Worm (Caenorhabditis elegans): ENCODE data around the gene B0238.15.

Gene B0238.15

DNA sequence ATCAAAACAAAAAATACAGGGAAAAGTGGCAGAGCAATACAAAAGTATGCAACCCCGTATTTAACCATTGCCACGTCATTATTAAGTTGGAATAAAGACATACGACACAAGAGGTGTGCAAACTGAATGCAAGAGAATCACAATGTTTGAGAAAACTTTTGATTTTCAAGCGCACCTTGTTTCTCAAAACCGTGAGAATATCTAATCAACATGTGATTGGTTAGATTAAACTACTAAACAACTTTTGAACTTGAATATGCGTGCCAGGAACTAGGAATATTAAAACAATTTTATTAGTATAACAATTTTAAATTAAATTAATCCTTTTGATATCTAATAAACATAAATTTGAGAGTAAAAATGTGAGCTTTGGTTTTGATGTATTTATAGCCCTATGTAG is 19.4 kb downstream of the B0238.15 start, which contains the start of gene srt-70:
TSS of gene srt-70 (minus strand) at position 101 of the 400 bp plus-strand sequence.
- TF ChIP-seq unc-62 (GFP tag; optimal IDR thresholded peaks at IDR 0.05): no peak

- no peak for TF ChIP-seq unc-62 (GFP tag; optimal IDR thresholded peaks at IDR 0.05)
Measured at ce11 chrV:5262999-5263398, 23.0 kb downstream of the B0238.15 start, which contains the start of gene cest-30. Gene cest-30, minus strand, starts transcription at chrV:5263099.

DNA sequence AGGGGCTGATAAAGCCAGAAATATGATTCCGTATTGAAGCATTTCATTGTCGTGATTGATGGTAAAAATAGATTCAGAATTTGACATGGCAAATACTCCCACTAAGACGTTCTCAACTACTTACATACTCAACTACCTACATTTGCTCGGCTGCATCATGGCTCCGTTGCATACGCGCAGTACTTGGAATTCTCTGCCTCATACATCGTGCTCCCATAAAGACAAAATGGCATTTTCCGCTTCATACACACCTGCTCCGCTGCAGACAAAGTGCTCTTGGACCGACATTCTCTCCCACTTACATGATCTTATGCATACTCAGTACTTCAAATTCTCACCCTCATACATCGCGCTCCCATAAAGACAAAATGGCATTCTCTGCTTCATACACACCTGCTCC is 25.6 kb downstream of the B0238.15 start, which contains the start of the genes srt-69 and B0238.12:
TSS of gene srt-69 (minus strand) at position 101 of the 400 bp plus-strand sequence.
TSS of gene B0238.12 (plus strand) at position 264 of the 400 bp plus-strand sequence.
- no peak for TF ChIP-seq unc-62 (GFP tag; optimal IDR thresholded peaks at IDR 0.05)

DNA sequence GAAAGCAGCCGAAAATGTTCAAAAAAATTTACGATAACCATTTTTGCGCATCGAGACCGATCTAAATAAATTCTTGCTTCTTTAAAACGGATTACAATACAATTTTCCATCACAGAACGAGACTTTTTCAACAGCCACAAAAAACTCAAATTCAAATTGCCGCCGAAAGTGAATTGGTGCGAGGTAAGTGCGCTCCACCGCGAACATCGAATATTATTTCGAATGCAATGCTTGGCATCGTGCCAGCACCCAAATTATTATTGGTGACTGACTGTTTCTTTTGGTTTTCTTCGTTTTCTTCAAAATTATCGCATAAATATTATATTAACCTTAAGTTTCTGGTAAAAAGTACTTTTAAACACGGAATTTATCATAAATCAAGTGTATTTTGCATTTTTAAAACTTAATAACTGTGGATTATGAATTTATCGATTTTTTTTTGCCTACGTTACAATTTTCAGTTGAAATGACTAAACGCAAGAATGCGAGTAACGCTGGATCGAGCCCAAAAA is 29.1 kb downstream of the B0238.15 start, which contains the start of gene penr-1:
TSS of gene penr-1 (plus strand) at position 462 of the 512 bp plus-strand sequence.
- no peak for TF ChIP-seq unc-62 (GFP tag; optimal IDR thresholded peaks at IDR 0.05)

DNA sequence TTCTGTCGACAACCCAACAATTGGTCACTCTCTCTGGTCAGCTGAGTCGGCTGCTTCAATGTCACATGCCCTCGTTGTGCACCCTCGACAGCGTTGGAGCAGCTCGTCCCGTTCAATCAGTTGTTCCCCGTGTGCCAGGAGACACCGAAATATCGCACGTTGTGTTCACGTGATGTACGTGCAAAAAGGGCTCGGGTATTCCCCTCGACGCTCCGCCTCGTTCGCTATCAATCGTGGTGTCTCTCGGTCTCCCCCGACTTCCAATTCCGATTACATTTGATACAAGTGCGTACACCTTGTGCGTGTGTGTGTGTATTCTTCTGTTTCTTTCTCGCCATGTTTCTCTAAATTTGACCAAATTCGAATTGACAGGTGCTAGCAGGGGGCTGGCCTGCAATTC is 31.5 kb downstream of the B0238.15 start:
- no peak for TF ChIP-seq unc-62 (GFP tag; optimal IDR thresholded peaks at IDR 0.05)

ce11 chrV:5272034-5272433 is 32.0 kb downstream of the B0238.15 start:
- TF ChIP-seq unc-62 (GFP tag; optimal IDR thresholded peaks at IDR 0.05): no peak

- no peak for TF ChIP-seq unc-62 (GFP tag; optimal IDR thresholded peaks at IDR 0.05)
Measured at ce11 chrV:5272619-5273074, 32.6 kb downstream of the B0238.15 start.

ce11 chrV:5273241-5273640 is 33.2 kb downstream of the B0238.15 start:
- no peak for TF ChIP-seq unc-62 (GFP tag; optimal IDR thresholded peaks at IDR 0.05)

ce11 chrV:5273770-5274169 is 33.8 kb downstream of the B0238.15 start, which contains the start of gene natc-2:
Gene natc-2, plus strand, starts transcription at chrV:5274070.
- no peak for TF ChIP-seq unc-62 (GFP tag; optimal IDR thresholded peaks at IDR 0.05)

ce11 chrV:5274974-5275373 is 35.0 kb downstream of the B0238.15 start:
- TF ChIP-seq unc-62 (GFP tag; optimal IDR thresholded peaks at IDR 0.05): no peak

ce11 chrV:5275426-5276007 is 35.5 kb downstream of the B0238.15 start:
- TF ChIP-seq unc-62 (GFP tag; optimal IDR thresholded peaks at IDR 0.05): no peak

- TF ChIP-seq unc-62 (GFP tag; optimal IDR thresholded peaks at IDR 0.05): no peak
Measured at ce11 chrV:5278001-5278400, 38.0 kb downstream of the B0238.15 start, which contains the start of gene B0238.9. Gene B0238.9, minus strand, starts transcription at chrV:5278101.

DNA sequence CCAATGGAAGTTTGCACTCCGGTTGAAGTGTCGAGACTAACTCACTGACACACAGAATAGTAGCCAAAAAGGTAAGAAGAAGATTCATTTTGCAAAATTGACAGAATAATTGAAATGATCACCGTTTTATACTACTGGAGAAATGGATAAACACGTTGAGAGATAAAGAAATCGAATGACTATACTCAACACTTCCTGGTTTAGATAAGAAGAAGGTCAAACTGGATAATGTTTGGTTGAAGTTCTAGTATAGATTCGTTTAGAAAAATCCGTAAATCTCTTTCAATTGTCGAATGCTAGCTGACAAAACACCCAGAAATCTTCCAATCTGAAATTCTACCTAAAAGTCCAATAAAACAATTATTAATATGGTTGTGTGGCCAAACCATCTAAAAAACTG is 47.3 kb downstream of the B0238.15 start, which contains the start of gene Y49G5A.1:
TSS of gene Y49G5A.1 (minus strand) at position 101 of the 400 bp plus-strand sequence.
- TF ChIP-seq unc-62 (GFP tag; optimal IDR thresholded peaks at IDR 0.05): no peak

DNA sequence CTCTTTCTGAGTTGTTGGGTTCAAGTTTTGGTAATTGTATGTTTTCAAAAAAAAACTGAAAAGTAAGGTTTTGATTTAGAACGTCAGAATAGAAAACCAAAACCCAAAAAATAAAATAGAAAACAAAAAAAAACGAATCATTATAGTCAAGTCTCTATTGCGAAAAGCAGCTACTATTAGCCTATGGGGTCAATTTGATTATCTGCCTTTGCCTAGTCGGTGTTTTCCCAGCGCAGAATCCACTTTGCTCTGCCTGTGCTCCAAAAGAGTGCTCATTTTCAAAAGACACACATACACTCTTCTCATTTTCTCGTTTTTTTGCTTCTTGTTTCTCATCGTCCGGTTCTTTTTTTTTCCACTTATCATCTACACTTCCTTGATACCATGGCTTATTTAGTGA is 48.7 kb downstream of the B0238.15 start:
- no peak for TF ChIP-seq unc-62 (GFP tag; optimal IDR thresholded peaks at IDR 0.05)

Data from whole organism, dauer.